Worm (Caenorhabditis elegans) whole organism, early embryonic: ENCODE results near the gene F44E2.6.

ENCODE experiments used
- B0310.2 ChIP-seq: sonication (generic microtip); optimal IDR thresholded peaks from 2 replicates; lab custom pipeline; 2016; ENCODE audit warnings: mild to moderate bottlenecking, missing genetic modification characterization, missing compliant biosample characterization
- F13C5.2 ChIP-seq: sonication (generic microtip); optimal IDR thresholded peaks from 2 replicates; lab custom pipeline; 2017; ENCODE audit warnings: mild to moderate bottlenecking, missing genetic modification characterization, inconsistent platforms, missing compliant biosample characterization
- aly-1 ChIP-seq: sonication (generic microtip); optimal IDR thresholded peaks from 2 replicates; lab custom pipeline; 2016; ENCODE audit warnings: missing genetic modification characterization, missing compliant biosample characterization
- ama-1 ChIP-seq: fragments of 150-350 bp; optimal IDR thresholded peaks from 2 replicates; lab custom pipeline; 2014
- ceh-13 ChIP-seq: fragments of 200-800 bp; sonication (Bioruptor generic); optimal IDR thresholded peaks from 2 replicates; lab custom pipeline; 2018; ENCODE audit warnings: mild to moderate bottlenecking, missing genetic modification characterization, missing compliant biosample characterization
- ceh-36 ChIP-seq: sonication (generic microtip); optimal IDR thresholded peaks from 2 replicates; lab custom pipeline; 2016; ENCODE audit warnings: missing genetic modification characterization, inconsistent platforms, missing compliant biosample characterization
- ets-7 ChIP-seq: sonication (generic microtip); optimal IDR thresholded peaks from 2 replicates; lab custom pipeline; 2016; ENCODE audit warnings: missing genotype, missing genetic modification characterization, missing compliant biosample characterization
- flt-1 ChIP-seq: fragments of 200-800 bp; sonication (Bioruptor generic); IDR thresholded peaks from 2 replicates; pipeline ENCODE4 v1.3.6; 2022; ENCODE audit warnings: missing genetic modification characterization, missing compliant biosample characterization
- hmbx-1 ChIP-seq: sonication (generic microtip); optimal IDR thresholded peaks from 2 replicates; lab custom pipeline; 2016; ENCODE audit warnings: mild to moderate bottlenecking, missing genetic modification characterization, missing compliant biosample characterization
- hmg-4 ChIP-seq: fragments of 200-800 bp; sonication (Bioruptor generic); optimal IDR thresholded peaks from 2 replicates; lab custom pipeline; 2018; ENCODE audit warnings: mild to moderate bottlenecking, missing genetic modification characterization, missing compliant biosample characterization
- hnd-1 ChIP-seq: sonication (generic microtip); optimal IDR thresholded peaks from 2 replicates; lab custom pipeline; 2016; ENCODE audit warnings: missing genetic modification characterization, missing compliant biosample characterization
- pes-1 ChIP-seq: fragments of 200-800 bp; sonication (Bioruptor generic); IDR thresholded peaks from 2 replicates; pipeline ENCODE4 v1.3.6; 2022; ENCODE audit warnings: missing genetic modification reagents, missing genetic modification characterization, missing compliant biosample characterization
- scrt-1 ChIP-seq: fragments of 200-800 bp; sonication (Bioruptor generic); IDR thresholded peaks from 2 replicates; pipeline ENCODE4 v1.3.6; 2022; ENCODE audit warnings: missing genetic modification characterization, missing compliant biosample characterization
- sea-1 ChIP-seq: fragments of 200-800 bp; sonication (Bioruptor generic); conservative IDR thresholded peaks from 2 replicates; pipeline ENCODE4 v1.3.6; 2022; ENCODE audit warnings: missing genetic modification characterization, missing compliant biosample characterization
- tbx-11 ChIP-seq: fragments of 200-800 bp; sonication (Bioruptor generic); IDR thresholded peaks from 2 replicates; pipeline ENCODE4 v1.3.6; 2022; ENCODE audit warnings: missing genetic modification characterization, missing compliant biosample characterization
- tbx-37 ChIP-seq: fragments of 200-800 bp; sonication (Bioruptor generic); conservative IDR thresholded peaks from 2 replicates; pipeline ENCODE4 v1.3.6; 2022; ENCODE audit warnings: missing genetic modification reagents, missing genetic modification characterization, missing compliant biosample characterization
- tra-4 ChIP-seq: sonication (generic microtip); optimal IDR thresholded peaks from 2 replicates; lab custom pipeline; 2017; ENCODE audit warnings: missing genetic modification characterization, missing compliant biosample characterization

The F44E2.6 gene

DNA sequence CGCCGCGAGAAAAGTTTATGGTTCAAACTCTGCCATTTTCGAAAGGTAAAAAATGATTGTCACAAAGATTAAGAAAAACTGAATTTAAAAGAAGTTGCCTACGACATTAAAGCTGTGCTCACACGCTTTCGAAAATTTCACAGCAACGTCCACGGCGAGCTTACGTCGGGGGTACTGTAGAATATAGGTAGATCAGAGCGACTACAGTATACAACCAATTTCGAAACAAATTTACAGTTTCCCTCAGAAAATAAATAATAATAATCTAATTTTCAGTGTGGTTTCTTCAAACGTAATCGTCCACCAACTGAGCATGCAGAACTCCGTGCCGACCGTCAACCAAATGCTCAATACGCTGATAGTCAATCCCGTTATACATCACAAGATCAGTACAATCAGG is 20.5 kb downstream of the F44E2.6 start:
- TF ChIP-seq pes-1 (GFP tag; lab: Robert Waterston, UW): no peak
- TF ChIP-seq aly-1 (tag; lab: Kevin White, UChicago): no peak
- TF ChIP-seq scrt-1: no peak
- TF ChIP-seq sea-1: no peak
- no peak for TF ChIP-seq B0310.2 (tag; lab: Kevin White, UChicago)
- no peak for TF ChIP-seq ama-1
- TF ChIP-seq ets-7 (tag; lab: Kevin White, UChicago): no peak
- TF ChIP-seq ceh-13 (GFP tag; lab: Kevin White, UChicago): no peak
- TF ChIP-seq hmbx-1 (tag; lab: Kevin White, UChicago): no peak
- no peak for TF ChIP-seq hnd-1 (tag; lab: Kevin White, UChicago)
- TF ChIP-seq flt-1 (GFP tag; lab: Robert Waterston, UW): no peak
- TF ChIP-seq ceh-36 (tag; lab: Kevin White, UChicago): no peak
- TF ChIP-seq F13C5.2 (tag; lab: Kevin White, UChicago): no peak
- no peak for TF ChIP-seq tbx-37

DNA sequence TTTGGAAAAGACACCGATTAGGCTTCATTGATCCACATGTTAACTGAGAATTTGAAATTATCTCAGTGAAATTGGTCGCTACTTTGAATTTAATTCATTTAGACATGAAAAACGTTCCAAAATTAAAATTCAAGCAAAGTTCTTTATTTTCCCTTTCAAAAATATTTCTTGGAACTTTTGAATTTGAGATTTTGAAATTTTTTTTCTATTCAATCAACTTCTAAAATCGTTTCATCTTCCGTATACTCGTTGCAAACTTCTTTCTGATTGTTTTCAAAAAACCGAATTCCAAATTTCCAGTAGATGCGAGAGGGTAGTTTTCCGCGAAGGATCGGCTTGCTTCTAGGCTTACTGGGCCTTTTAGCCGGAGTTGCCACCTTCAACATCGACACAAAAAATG is 26.4 kb downstream of the F44E2.6 start, which contains the start of gene pat-2:
TSS of gene pat-2 (plus strand) at position 301 of the 400 bp plus-strand sequence.
- TF ChIP-seq sea-1: no peak
- TF ChIP-seq hmg-4 (GFP tag; lab: Kevin White, UChicago): no peak
- TF ChIP-seq tra-4 (tag; lab: Kevin White, UChicago): no peak
- no peak for TF ChIP-seq scrt-1
- TF ChIP-seq pes-1 (GFP tag; lab: Robert Waterston, UW): no peak
- no peak for TF ChIP-seq ets-7 (tag; lab: Kevin White, UChicago)
- TF ChIP-seq aly-1 (tag; lab: Kevin White, UChicago): no peak
- TF ChIP-seq ceh-36 (tag; lab: Kevin White, UChicago): no peak
- no peak for TF ChIP-seq ceh-13 (GFP tag; lab: Kevin White, UChicago)
- no peak for TF ChIP-seq tbx-37

DNA sequence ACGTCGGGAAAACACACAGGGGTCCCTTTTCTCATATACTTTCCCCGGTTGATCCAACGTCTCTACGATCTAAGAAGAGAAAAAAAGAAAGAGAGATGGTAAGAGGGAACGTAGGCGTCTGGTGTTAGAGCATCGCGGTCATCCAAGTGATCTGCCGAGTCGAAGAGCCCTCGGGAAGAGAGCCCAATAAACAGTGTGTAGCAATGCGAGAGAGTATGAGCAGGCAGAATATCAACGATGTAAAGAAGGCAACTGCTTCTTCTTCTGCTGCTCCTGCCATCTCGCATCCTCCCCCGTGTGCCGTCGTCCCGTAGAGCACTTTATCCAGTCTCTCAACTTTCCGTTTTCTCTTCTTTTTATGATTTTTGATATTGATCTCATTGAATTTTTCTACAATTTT is 29.3 kb downstream of the F44E2.6 start:
- TF ChIP-seq ceh-13 (GFP tag; lab: Kevin White, UChicago) (no peak), ama-1 (no peak), pes-1 (GFP tag; lab: Robert Waterston, UW) (no peak), ceh-36 (tag; lab: Kevin White, UChicago) (no peak), hmg-4 (GFP tag; lab: Kevin White, UChicago) (no peak)

DNA sequence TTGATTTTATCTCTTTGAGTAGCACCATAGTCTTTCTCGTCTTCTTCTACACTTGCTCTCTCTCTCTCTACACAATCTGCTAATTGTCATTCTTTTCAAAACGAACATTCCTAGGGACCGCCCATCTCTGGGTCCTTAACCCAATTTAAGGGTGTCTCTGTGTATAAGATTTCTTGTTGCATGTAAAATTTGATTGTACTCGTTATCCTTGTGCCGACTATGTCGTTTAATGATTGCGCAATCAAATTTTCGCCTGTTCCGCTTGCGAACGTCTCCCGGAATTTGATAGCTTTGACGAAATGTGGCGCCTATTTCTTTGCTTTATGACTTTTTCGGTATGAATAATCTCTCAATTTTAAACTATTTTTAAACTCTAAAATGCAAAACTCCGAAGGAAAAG is 33.9 kb downstream of the F44E2.6 start:
- TF ChIP-seq tbx-37 (no peak), ceh-13 (GFP tag; lab: Kevin White, UChicago) (no peak), hmg-4 (GFP tag; lab: Kevin White, UChicago) (no peak), scrt-1 (no peak), hmbx-1 (tag; lab: Kevin White, UChicago) (no peak), ceh-36 (tag; lab: Kevin White, UChicago) (no peak)

DNA sequence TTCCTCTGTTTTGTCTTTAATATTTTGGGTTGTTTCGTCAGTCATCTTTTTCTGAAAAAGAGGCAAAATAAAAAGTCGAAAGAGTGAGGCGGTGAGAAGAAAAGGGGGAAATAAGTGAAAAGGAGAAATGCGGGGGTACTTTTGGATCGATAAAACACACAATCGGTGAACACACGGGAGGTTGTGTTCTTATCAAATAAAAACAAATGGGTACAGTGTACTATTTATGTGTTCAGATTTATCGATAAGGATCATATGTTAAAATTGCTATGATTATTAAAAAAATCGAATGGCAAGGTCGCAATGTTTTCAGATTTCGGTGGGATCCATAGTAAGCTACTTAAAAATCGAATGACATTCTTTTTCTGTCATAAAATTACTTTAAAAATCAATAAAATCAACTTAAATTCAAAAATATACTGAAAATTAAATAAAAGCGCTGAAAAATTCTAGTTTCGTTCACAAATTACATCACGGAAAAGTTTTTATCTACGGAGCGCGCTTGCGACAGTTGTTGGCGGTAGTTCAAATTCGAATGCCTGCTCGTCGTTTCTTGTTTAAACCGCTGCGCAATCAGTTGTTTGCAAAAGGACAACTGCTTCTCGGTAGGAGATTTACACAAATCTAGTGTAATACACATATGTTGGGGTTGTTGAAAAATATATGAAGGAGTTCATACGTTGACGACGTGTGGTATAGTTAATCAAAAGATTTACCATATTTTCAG is 35.6 kb downstream of the F44E2.6 start, which contains the start of gene prx-19:
TSS of gene prx-19 (minus strand) at position 51 of the 727 bp plus-strand sequence.
- TF ChIP-seq hmg-4 (GFP tag; lab: Kevin White, UChicago): no peak
- no peak for TF ChIP-seq ceh-13 (GFP tag; lab: Kevin White, UChicago)
- TF ChIP-seq ets-7 (tag; lab: Kevin White, UChicago): no peak
- TF ChIP-seq sea-1: no peak
- no peak for TF ChIP-seq ama-1
- no peak for TF ChIP-seq tra-4 (tag; lab: Kevin White, UChicago)
- TF ChIP-seq tbx-11 (GFP tag; lab: Robert Waterston, UW): no peak
- TF ChIP-seq F13C5.2 (tag; lab: Kevin White, UChicago): no peak
- TF ChIP-seq pes-1 (GFP tag; lab: Robert Waterston, UW): no peak
- TF ChIP-seq flt-1 (GFP tag; lab: Robert Waterston, UW): no peak
- no peak for TF ChIP-seq aly-1 (tag; lab: Kevin White, UChicago)
- TF ChIP-seq B0310.2 (tag; lab: Kevin White, UChicago): no peak
- TF ChIP-seq ceh-36 (tag; lab: Kevin White, UChicago): no peak

DNA sequence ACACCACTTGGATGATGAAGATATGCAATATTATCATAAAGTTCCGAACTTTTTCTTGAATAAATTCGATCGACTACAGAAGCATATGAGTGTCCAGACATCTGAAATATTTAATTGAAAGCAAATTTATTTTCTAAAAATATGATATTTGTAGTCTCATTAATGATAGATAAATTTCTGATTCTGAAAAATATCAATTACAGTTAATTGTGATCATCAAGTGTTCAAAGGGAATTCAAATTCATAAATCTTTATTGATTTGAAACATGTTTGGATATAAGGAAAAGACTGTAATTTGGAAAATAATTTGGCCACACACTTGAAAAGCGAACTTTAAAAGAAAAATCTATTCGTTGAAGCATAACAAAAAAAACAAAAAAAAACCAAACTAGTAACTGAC is 37.8 kb downstream of the F44E2.6 start, which contains the start of gene F54F2.7:
TSS of gene F54F2.7 (minus strand) at position 101 of the 400 bp plus-strand sequence.
- TF ChIP-seq hnd-1 (tag; lab: Kevin White, UChicago) (no peak), hmbx-1 (tag; lab: Kevin White, UChicago) (no peak), ama-1 (no peak), tra-4 (tag; lab: Kevin White, UChicago) (no peak)

DNA sequence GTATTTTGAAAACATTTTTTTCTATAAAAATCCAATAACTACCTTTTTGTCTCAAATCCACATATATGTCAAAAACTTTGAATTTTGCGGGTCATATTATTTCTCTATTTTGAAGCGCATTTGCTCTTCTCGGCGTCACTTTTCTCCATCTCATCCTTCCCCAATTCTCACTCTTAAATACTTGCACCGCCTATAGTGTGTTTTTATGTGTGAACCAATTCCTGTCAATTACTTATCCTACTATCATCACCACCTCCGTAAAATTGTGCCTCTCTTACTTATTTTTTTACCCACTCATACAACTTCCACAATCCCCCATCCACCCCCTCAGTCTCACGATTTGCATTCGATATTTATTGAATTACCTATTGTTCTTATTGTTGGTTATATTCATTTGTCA is 39.2 kb downstream of the F44E2.6 start:
- TF ChIP-seq pes-1 (GFP tag; lab: Robert Waterston, UW): no peak
- no peak for TF ChIP-seq tbx-37
- no peak for TF ChIP-seq tbx-11 (GFP tag; lab: Robert Waterston, UW)
- TF ChIP-seq hmbx-1 (tag; lab: Kevin White, UChicago): no peak
